Worm (Caenorhabditis elegans) whole organism, L2 larva: Measurements from ENCODE around the gene Y39B6A.3.

Experiments
- C34F6.9 ChIP-seq: fragments of 150-350 bp; optimal IDR thresholded peaks from 2 replicates; lab custom pipeline; 2014; ENCODE audit warnings: missing biosample characterization, missing genetic modification characterization
- R02D3.7 ChIP-seq: fragments of 150-350 bp; optimal IDR thresholded peaks from 2 replicates; lab custom pipeline; 2014; ENCODE audit warnings: missing biosample characterization, missing genetic modification characterization
- Y55F3AM.14 ChIP-seq: fragments of 200-800 bp; sonication (Bioruptor generic); optimal IDR thresholded peaks from 2 replicates; lab custom pipeline; 2018; ENCODE audit warnings: mild to moderate bottlenecking, missing genetic modification characterization, missing compliant biosample characterization
- ZK546.5 ChIP-seq: sonication (generic microtip); optimal IDR thresholded peaks from 2 replicates; lab custom pipeline; 2017; ENCODE audit warnings: missing biosample characterization, missing genetic modification characterization
- alr-1 ChIP-seq: fragments of 150-350 bp; optimal IDR thresholded peaks from 2 replicates; lab custom pipeline; 2014; ENCODE audit warnings: missing biosample characterization, missing genetic modification characterization
- aly-2 ChIP-seq: fragments of 150-350 bp; optimal IDR thresholded peaks from 2 replicates; lab custom pipeline; 2014; ENCODE audit warnings: missing biosample characterization, missing genetic modification characterization
- ama-1 ChIP-seq: fragments of 150-350 bp; optimal IDR thresholded peaks from 2 replicates; lab custom pipeline; 2018; ENCODE audit warnings: inconsistent platforms
- blmp-1 ChIP-seq: sonication (generic microtip); optimal IDR thresholded peaks from 2 replicates; lab custom pipeline; 2017; ENCODE audit warnings: missing genetic modification characterization, mild to moderate bottlenecking, missing compliant biosample characterization, antibody characterized with exemption, moderate library complexity; ENCODE audit not compliant: insufficient read depth
- ceh-16 ChIP-seq: fragments of 150-350 bp; optimal IDR thresholded peaks from 2 replicates; lab custom pipeline; 2014; ENCODE audit warnings: missing biosample characterization, missing genetic modification characterization
- ceh-82 ChIP-seq: fragments of 150-350 bp; optimal IDR thresholded peaks from 2 replicates; lab custom pipeline; 2014; ENCODE audit warnings: missing biosample characterization, missing genetic modification characterization
- crh-2 ChIP-seq: sonication (generic microtip); optimal IDR thresholded peaks from 2 replicates; lab custom pipeline; 2017; ENCODE audit warnings: missing biosample characterization, missing genetic modification characterization
- dmd-4 ChIP-seq: sonication (generic microtip); optimal IDR thresholded peaks from 2 replicates; lab custom pipeline; 2017; ENCODE audit warnings: missing biosample characterization, missing genetic modification characterization
- egl-27 ChIP-seq: sonication (generic microtip); optimal IDR thresholded peaks from 3 replicates; lab custom pipeline; 2017; ENCODE audit warnings: missing biosample characterization, missing genetic modification reagents, missing genetic modification characterization
- fos-1 ChIP-seq: fragments of 150-350 bp; optimal IDR thresholded peaks from 2 replicates; lab custom pipeline; 2014; ENCODE audit warnings: missing biosample characterization, missing genetic modification characterization
- gmeb-1 ChIP-seq: fragments of 150-350 bp; optimal IDR thresholded peaks from 2 replicates; lab custom pipeline; 2014; ENCODE audit warnings: missing biosample characterization, missing genetic modification characterization
- lin-11 ChIP-seq: fragments of 150-350 bp; sonication (generic microtip); optimal IDR thresholded peaks from 2 replicates; lab custom pipeline; 2014; ENCODE audit warnings: missing biosample characterization, missing genetic modification characterization, inconsistent platforms, mixed read lengths
- lin-13 ChIP-seq: fragments of 150-350 bp; optimal IDR thresholded peaks from 2 replicates; lab custom pipeline; 2014; ENCODE audit warnings: missing biosample characterization, missing genetic modification reagents, missing genetic modification characterization
- lin-39 ChIP-seq: fragments of 150-350 bp; optimal IDR thresholded peaks from 2 replicates; lab custom pipeline; 2014; ENCODE audit warnings: missing biosample characterization, missing genetic modification reagents, missing genetic modification characterization
- lsy-2 ChIP-seq, 2 experiments: fragments of 150-350 bp in 1 of 2; sonication (generic microtip) in 1 of 2; optimal IDR thresholded peaks; 2 replicates each; lab custom pipeline; 2014 to 2017; ENCODE audit warnings: missing biosample characterization in 2 of 2, missing genetic modification characterization in 2 of 2
- mbf-1 ChIP-seq: sonication (generic microtip); optimal IDR thresholded peaks from 2 replicates; lab custom pipeline; 2017; ENCODE audit warnings: missing biosample characterization, missing genetic modification characterization
- mdl-1 ChIP-seq, 2 experiments: fragments of 150-350 bp in 1 of 2; sonication (generic microtip) in 1 of 2; optimal IDR thresholded peaks; 2 replicates each; lab custom pipeline; 2017; ENCODE audit warnings: missing biosample characterization in 2 of 2, missing genetic modification characterization in 2 of 2
- nhr-10 ChIP-seq: sonication (generic microtip); optimal IDR thresholded peaks from 2 replicates; lab custom pipeline; 2017; ENCODE audit warnings: missing biosample characterization, missing genetic modification characterization
- nhr-11 ChIP-seq: fragments of 150-350 bp; optimal IDR thresholded peaks from 2 replicates; lab custom pipeline; 2014; ENCODE audit warnings: missing biosample characterization, missing genetic modification characterization
- nhr-129 ChIP-seq: fragments of 150-350 bp; optimal IDR thresholded peaks from 2 replicates; lab custom pipeline; 2014; ENCODE audit warnings: missing biosample characterization, missing genetic modification characterization
- nhr-21 ChIP-seq: fragments of 150-350 bp; optimal IDR thresholded peaks from 2 replicates; lab custom pipeline; 2014; ENCODE audit warnings: missing biosample characterization, missing genetic modification characterization
- nhr-23 ChIP-seq: fragments of 150-350 bp; optimal IDR thresholded peaks from 2 replicates; lab custom pipeline; 2014; ENCODE audit warnings: missing biosample characterization, missing genetic modification reagents, missing genetic modification characterization
- nhr-237 ChIP-seq: fragments of 150-350 bp; optimal IDR thresholded peaks from 2 replicates; lab custom pipeline; 2014; ENCODE audit warnings: missing biosample characterization, missing genetic modification characterization
- nhr-25 ChIP-seq: fragments of 150-350 bp; sonication (generic microtip); optimal IDR thresholded peaks from 3 replicates; lab custom pipeline; 2014; ENCODE audit warnings: missing biosample characterization, missing genetic modification characterization
- nhr-6 ChIP-seq: fragments of 150-350 bp; optimal IDR thresholded peaks from 2 replicates; lab custom pipeline; 2014; ENCODE audit warnings: missing biosample characterization, missing genetic modification characterization
- nhr-77 ChIP-seq: fragments of 150-350 bp; optimal IDR thresholded peaks from 2 replicates; lab custom pipeline; 2014; ENCODE audit warnings: missing biosample characterization, missing genetic modification characterization
- sem-4 ChIP-seq: fragments of 150-350 bp; optimal IDR thresholded peaks from 2 replicates; lab custom pipeline; 2014; ENCODE audit warnings: missing biosample characterization, missing genetic modification reagents, missing genetic modification characterization
- skn-1 ChIP-seq: sonication (generic microtip); optimal IDR thresholded peaks from 2 replicates; lab custom pipeline; 2017; ENCODE audit warnings: missing biosample characterization, missing genetic modification characterization
- sma-9 ChIP-seq, 2 experiments: fragments of 150-350 bp in 1 of 2; sonication (generic microtip) in 1 of 2; optimal IDR thresholded peaks; 2 replicates each; lab custom pipeline; 2014 to 2016; ENCODE audit warnings: missing genetic modification characterization in 2 of 2, mild to moderate bottlenecking in 1 of 2, missing biosample characterization in 1 of 2, missing compliant biosample characterization in 1 of 2, missing genetic modification reagents in 1 of 2, moderate library complexity in 1 of 2
- snpc-4 ChIP-seq: fragments of 150-350 bp; optimal IDR thresholded peaks from 2 replicates; lab custom pipeline; 2014; ENCODE audit warnings: missing biosample characterization, missing genetic modification characterization
- unc-55 ChIP-seq: fragments of 150-350 bp; sonication (generic microtip); optimal IDR thresholded peaks from 3 replicates; lab custom pipeline; 2014; ENCODE audit warnings: missing biosample characterization, missing genetic modification reagents, missing genetic modification characterization
- zag-1 ChIP-seq: fragments of 150-350 bp; optimal IDR thresholded peaks from 2 replicates; lab custom pipeline; 2014; ENCODE audit warnings: missing biosample characterization, missing genetic modification characterization
- ztf-1 ChIP-seq: fragments of 200-800 bp; sonication (Bioruptor generic); conservative IDR thresholded peaks from 2 replicates; pipeline ENCODE4 v1.3.6; 2022; ENCODE audit warnings: missing genetic modification characterization, missing compliant biosample characterization
- ztf-11 ChIP-seq: sonication (generic microtip); optimal IDR thresholded peaks from 2 replicates; lab custom pipeline; 2017; ENCODE audit warnings: missing biosample characterization, missing genetic modification characterization
- ztf-4 ChIP-seq: fragments of 150-350 bp; optimal IDR thresholded peaks from 2 replicates; lab custom pipeline; 2014; ENCODE audit warnings: missing biosample characterization, missing genetic modification characterization

Gene Y39B6A.3

ce11 chrV:19181684-19182083 lies 8.1 kb downstream of the Y39B6A.3 start:
- no peak for TF ChIP-seq lsy-2 (tag; optimal IDR thresholded peaks at IDR 0.05; lab: Kevin White, UChicago)
- TF ChIP-seq mdl-1 (tag; optimal IDR thresholded peaks at IDR 0.05; lab: Kevin White, UChicago): no peak

- TF ChIP-seq nhr-23 (tag; lab: Kevin White, UChicago): no peak
- no peak for TF ChIP-seq sem-4
Measured at ce11 chrV:19178896-19179295, 10.9 kb downstream of the Y39B6A.3 start.

ce11 chrV:19177804-19178203 lies 12.0 kb downstream of the Y39B6A.3 start:
- TF ChIP-seq skn-1 (tag; lab: Kevin White, UChicago) (no peak), crh-2 (tag; lab: Kevin White, UChicago) (no peak), nhr-11 (tag; lab: Kevin White, UChicago) (no peak), dmd-4 (tag; lab: Kevin White, UChicago) (no peak), mbf-1 (tag; lab: Kevin White, UChicago) (no peak), ceh-82 (tag; lab: Kevin White, UChicago) (no peak), nhr-10 (tag; lab: Kevin White, UChicago) (no peak), C34F6.9 (no peak)

- no peak for TF ChIP-seq ztf-1 (GFP tag; lab: Robert Waterston, UW)
- TF ChIP-seq lin-13: no peak
- no peak for TF ChIP-seq zag-1
- no peak for TF ChIP-seq unc-55 (GFP tag; lab: Kevin White, UChicago)
- TF ChIP-seq fos-1 (tag; lab: Kevin White, UChicago): no peak
- no peak for TF ChIP-seq nhr-21 (tag; lab: Kevin White, UChicago)
- TF ChIP-seq aly-2 (tag; lab: Kevin White, UChicago): no peak
- TF ChIP-seq C34F6.9: no peak
Measured at ce11 chrV:19177070-19177469, 12.7 kb downstream of the Y39B6A.3 start.

ce11 chrV:19175714-19176113 lies 14.1 kb downstream of the Y39B6A.3 start:
- TF ChIP-seq lin-13 (no peak), mdl-1 (tag; optimal IDR thresholded peaks at IDR 0.05; lab: Kevin White, UChicago) (no peak), lin-39 (tag; lab: Kevin White, UChicago) (no peak), ztf-11 (tag; lab: Kevin White, UChicago) (no peak), ceh-16 (no peak), sem-4 (no peak), snpc-4 (tag; lab: Kevin White, UChicago) (no peak)

ce11 chrV:19174626-19175025 lies 15.2 kb downstream of the Y39B6A.3 start, which contains the start of gene hot-2:
TSS of gene hot-2 (plus strand) at chrV:19174759.
- no peak for TF ChIP-seq nhr-25 (tag; lab: Kevin White, UChicago)
- no peak for TF ChIP-seq sem-4
- no peak for TF ChIP-seq sma-9 (GFP tag; optimal IDR thresholded peaks at IDR 0.05; lab: Kevin White, UChicago)
- TF ChIP-seq sma-9 (tag; optimal IDR thresholded peaks at IDR 0.05; lab: Kevin White, UChicago): no peak
- TF ChIP-seq ZK546.5 (tag; lab: Kevin White, UChicago): no peak
- no peak for TF ChIP-seq mdl-1 (tag; optimal IDR thresholded peaks at IDR 0.05; lab: Kevin White, UChicago)
- TF ChIP-seq dmd-4 (tag; lab: Kevin White, UChicago): no peak
- no peak for TF ChIP-seq gmeb-1 (tag; lab: Kevin White, UChicago)

- no peak for TF ChIP-seq lin-39 (tag; lab: Kevin White, UChicago)
- no peak for TF ChIP-seq ceh-16
- no peak for TF ChIP-seq ama-1 (lab: Kevin White, UChicago)
- TF ChIP-seq fos-1 (tag; lab: Kevin White, UChicago): peak; percentile 98
- TF ChIP-seq nhr-6: no peak
- TF ChIP-seq ceh-82 (tag; lab: Kevin White, UChicago): no peak
- TF ChIP-seq crh-2 (tag; lab: Kevin White, UChicago): peak; percentile 99
- no peak for TF ChIP-seq ztf-4 (tag; lab: Kevin White, UChicago)
- TF ChIP-seq nhr-23 (tag; lab: Kevin White, UChicago): no peak
- TF ChIP-seq R02D3.7 (tag; lab: Kevin White, UChicago): no peak
- TF ChIP-seq C34F6.9: no peak
- TF ChIP-seq unc-55 (GFP tag; lab: Kevin White, UChicago): peak; percentile 12
- TF ChIP-seq zag-1: no peak
- TF ChIP-seq nhr-129 (tag; lab: Kevin White, UChicago): peak; percentile 58
- no peak for TF ChIP-seq nhr-77 (tag; lab: Kevin White, UChicago)
- TF ChIP-seq sem-4: no peak
- peak; percentile 16 for TF ChIP-seq lin-13
- no peak for TF ChIP-seq alr-1 (tag; lab: Kevin White, UChicago)
- no peak for TF ChIP-seq ztf-1 (GFP tag; lab: Robert Waterston, UW)
- TF ChIP-seq Y55F3AM.14 (GFP tag; lab: Kevin White, UChicago): no peak
- no peak for TF ChIP-seq snpc-4 (tag; lab: Kevin White, UChicago)
- TF ChIP-seq dmd-4 (tag; lab: Kevin White, UChicago): no peak
- TF ChIP-seq ZK546.5 (tag; lab: Kevin White, UChicago): no peak
- no peak for TF ChIP-seq skn-1 (tag; lab: Kevin White, UChicago)
- TF ChIP-seq aly-2 (tag; lab: Kevin White, UChicago): no peak
- no peak for TF ChIP-seq lin-11
- TF ChIP-seq nhr-237 (tag; lab: Kevin White, UChicago): no peak
- TF ChIP-seq egl-27: no peak
- TF ChIP-seq blmp-1 (tag; lab: Kevin White, UChicago): no peak
- TF ChIP-seq mbf-1 (tag; lab: Kevin White, UChicago): no peak
Measured at ce11 chrV:19158664-19159063, 31.1 kb downstream of the Y39B6A.3 start, which contains the start of gene Y39B6A.5. TSS of gene Y39B6A.5 (minus strand) at chrV:19158877.
